Fruit fly (Drosophila melanogaster) whole organism, wandering third instar larva: Measurements from ENCODE around the gene Tnpo-SR.

ENCODE experiments used
- CrebA ChIP-seq: fragments of 200-800 bp; sonication (Bioruptor generic); optimal IDR thresholded peaks from 2 replicates; lab custom pipeline; 2016; ENCODE audit warnings: missing biosample characterization, mild to moderate bottlenecking, missing genetic modification characterization, borderline replicate concordance
- Hr78 ChIP-seq: fragments of >200 bp; optimal IDR thresholded peaks from 2 replicates; lab custom pipeline; 2017; ENCODE audit warnings: missing biosample characterization, missing genetic modification characterization
- Jra ChIP-seq: sonication (Bioruptor generic); optimal IDR thresholded peaks from 2 replicates; lab custom pipeline; 2016; ENCODE audit warnings: missing biosample characterization, missing genetic modification characterization
- Rel ChIP-seq, 2 experiments: fragments of 200-800 bp; sonication (Bioruptor generic) in 1 of 2; optimal IDR thresholded peaks; 2 replicates in 1 of 2; 3 replicates in 1 of 2; lab custom pipeline; 2016 to 2019; ENCODE audit warnings: mild to moderate bottlenecking in 2 of 2, missing biosample characterization in 2 of 2, missing genetic modification characterization in 2 of 2, moderate library complexity in 1 of 2
- br ChIP-seq: fragments of 200-800 bp; sonication (Bioruptor generic); optimal IDR thresholded peaks from 2 replicates; lab custom pipeline; 2016; ENCODE audit warnings: missing biosample characterization, missing genetic modification characterization
- fru ChIP-seq: fragments of 200-800 bp; sonication (Bioruptor generic); optimal IDR thresholded peaks from 3 replicates; lab custom pipeline; 2016; ENCODE audit warnings: missing biosample characterization, mild to moderate bottlenecking, missing genetic modification characterization
- h ChIP-seq: fragments of 200-800 bp; sonication (Bioruptor generic); optimal IDR thresholded peaks from 3 replicates; lab custom pipeline; 2016; ENCODE audit warnings: missing biosample characterization, mild to moderate bottlenecking, missing genetic modification characterization
- jim ChIP-seq: fragments of 175-275, 200-325 bp; sonication (Bioruptor generic); optimal IDR thresholded peaks from 2 replicates; lab custom pipeline; 2016; ENCODE audit warnings: missing biosample characterization, mild to moderate bottlenecking, missing genetic modification characterization
- pan ChIP-seq: fragments of >200 bp; optimal IDR thresholded peaks from 2 replicates; lab custom pipeline; 2017
- psq ChIP-seq: fragments of 200-800 bp; sonication (Bioruptor generic); optimal IDR thresholded peaks from 3 replicates; lab custom pipeline; 2017; ENCODE audit warnings: missing biosample characterization, mild to moderate bottlenecking, missing genetic modification characterization, moderate library complexity

DNA sequence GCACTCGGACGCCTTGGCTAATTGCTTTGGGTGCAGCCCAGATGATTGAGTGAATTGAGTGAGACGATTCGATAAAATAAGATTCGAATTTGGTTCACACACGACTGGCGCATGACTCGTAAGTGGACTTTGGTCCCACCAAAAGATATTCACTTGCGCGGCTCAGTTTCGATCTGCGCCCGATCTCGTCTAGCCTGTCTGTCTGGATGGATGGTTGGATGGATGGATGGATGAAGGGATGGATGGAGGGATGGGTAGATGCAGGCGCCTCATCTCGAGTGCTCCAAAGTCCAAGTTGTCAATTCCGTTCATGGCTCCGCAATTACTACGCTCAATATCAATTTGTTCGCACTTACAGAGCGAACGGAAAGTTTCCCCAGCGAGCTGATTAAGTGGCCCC lies 42.8 kb downstream of the Tnpo-SR start:
- no peak for TF ChIP-seq Hr78 (GFP tag; lab: Kevin White, UChicago)
- no peak for TF ChIP-seq jim (GFP tag; lab: Kevin White, UChicago)
- no peak for TF ChIP-seq pan (lab: Kevin White, UChicago)
- no peak for TF ChIP-seq psq
- no peak for TF ChIP-seq br (GFP tag; lab: Kevin White, UChicago)
- TF ChIP-seq CrebA (GFP tag; lab: Kevin White, UChicago), result no peak
- TF ChIP-seq h, result no peak
- no peak for TF ChIP-seq Rel (GFP tag; optimal IDR thresholded peaks at IDR 0.05; lab: Kevin White, UChicago)
- no peak for TF ChIP-seq Rel (tag; optimal IDR thresholded peaks at IDR 0.05; lab: Kevin White, UChicago)
- TF ChIP-seq Jra (GFP tag; lab: Kevin White, UChicago), result no peak
- TF ChIP-seq fru (GFP tag; lab: Kevin White, UChicago), result no peak
